Fruit fly (Drosophila melanogaster): Measurements from ENCODE around the gene CG34129.
A peak's percentile ranks its signal among the peaks of the same experiment; 100 is the strongest.

The CG34129 gene

dm6 chr3R:26172040-26172439, 19.0 kb downstream of the CG34129 start (continued):
- TF ChIP-seq CG10431 (GFP tag; optimal IDR thresholded peaks at IDR 0.05) (no peak), CG14667 (GFP tag; IDR thresholded peaks at IDR 0.05) (peak; percentile 40; the same call in 1 of the 2 replicates), lilli (GFP tag; optimal IDR thresholded peaks at IDR 0.05) (peak; percentile 56), CHES-1-like (GFP tag; optimal IDR thresholded peaks at IDR 0.05) (no peak), onecut (GFP tag; IDR thresholded peaks at IDR 0.05) (no peak; the same call in 1 of the 2 replicates), CG11723 (GFP tag; optimal IDR thresholded peaks at IDR 0.05) (peak; percentile 13), CG11695 (GFP tag; IDR thresholded peaks at IDR 0.05) (no peak), slou (GFP tag; optimal IDR thresholded peaks at IDR 0.05) (peak; percentile 39), dpn (GFP tag; optimal IDR thresholded peaks at IDR 0.05) (peak in 1 of 2 experiments; percentile 61), CG17802 (tag; optimal IDR thresholded peaks at IDR 0.05) (peak; percentile 4), CG14860 (GFP tag; IDR thresholded peaks at IDR 0.05; ENCODE audit: partially characterized antibody) (no peak), CG6813 (GFP tag; optimal IDR thresholded peaks at IDR 0.05) (peak; percentile 43), CG4424 (GFP tag; optimal IDR thresholded peaks at IDR 0.05) (peak; percentile 43), Sin3A (optimal IDR thresholded peaks at IDR 0.05) (no peak), Oli (tag; optimal IDR thresholded peaks at IDR 0.05) (peak; percentile 33), CG6272 (GFP tag; IDR thresholded peaks at IDR 0.05) (peak; percentile 55), pnt (GFP tag; optimal IDR thresholded peaks at IDR 0.05) (no peak), Ets65A (GFP tag) (peak; percentile 92), Six4 (GFP tag; optimal IDR thresholded peaks at IDR 0.05) (no peak), CG15269 (tag; optimal IDR thresholded peaks at IDR 0.05) (peak; percentile 54), CG13296 (GFP tag; optimal IDR thresholded peaks at IDR 0.05) (peak; percentile 63), CG3163 (GFP tag; optimal IDR thresholded peaks at IDR 0.05) (no peak), cwo (GFP tag; optimal IDR thresholded peaks at IDR 0.05) (peak; percentile 69), ftz-f1 (GFP tag; optimal IDR thresholded peaks at IDR 0.05) (no peak), CG31224 (GFP tag; IDR thresholded peaks at IDR 0.05) (no peak), CG14014 (GFP tag; IDR thresholded peaks at IDR 0.05) (0 out of 2 replicates have a peak, but pooled peaks have one; percentile 49), caup (GFP tag; optimal IDR thresholded peaks at IDR 0.05; ENCODE audit: severe bottlenecking) (peak; percentile 73), ara (GFP tag; IDR thresholded peaks at IDR 0.05) (0 out of 2 replicates have a peak, but pooled peaks have one; percentile 10), ranshi (GFP tag; IDR thresholded peaks at IDR 0.05) (peak; percentile 50; the same call in 1 of the 2 replicates), CG9817 (tag; optimal IDR thresholded peaks at IDR 0.05) (peak; percentile 18), lab (GFP tag; optimal IDR thresholded peaks at IDR 0.05) (peak; percentile 88), CG33557 (GFP tag; optimal IDR thresholded peaks at IDR 0.05) (no peak), CG3407 (GFP tag; optimal IDR thresholded peaks at IDR 0.05) (no peak), bbx (GFP tag; IDR thresholded peaks at IDR 0.05; ENCODE audit: partially characterized antibody) (no peak), CG15011 (GFP tag; optimal IDR thresholded peaks at IDR 0.05) (peak; percentile 3), sna (GFP tag; IDR thresholded peaks at IDR 0.05; ENCODE audit: partially characterized antibody) (no peak), eyg (GFP tag; optimal IDR thresholded peaks at IDR 0.05) (no peak), twi (tag; optimal IDR thresholded peaks at IDR 0.05) (no peak), Xrp1 (GFP tag; IDR thresholded peaks at IDR 0.05) (peak; percentile 70; the same call in 1 of the 2 replicates), Myb (GFP tag; optimal IDR thresholded peaks at IDR 0.05) (peak; percentile 27), CG10209 (GFP tag; optimal IDR thresholded peaks at IDR 0.05) (peak; percentile 1), CG8944 (GFP tag; optimal IDR thresholded peaks at IDR 0.05) (peak; percentile 6), prd (optimal IDR thresholded peaks at IDR 0.05) (no peak), prd (GFP tag; IDR thresholded peaks at IDR 0.05) (peak; percentile 56; the same call in 1 of the 3 replicates), CG30020 (tag; optimal IDR thresholded peaks at IDR 0.05) (no peak), hkb (optimal IDR thresholded peaks at IDR 0.05) (no peak), hkb (GFP tag; IDR thresholded peaks at IDR 0.05) (peak; percentile 84), schlank (tag; optimal IDR thresholded peaks at IDR 0.05) (no peak), Elba2 (GFP tag; optimal IDR thresholded peaks at IDR 0.05) (no peak), Lpt (GFP tag; optimal IDR thresholded peaks at IDR 0.05) (no peak), zen2 (GFP tag; IDR thresholded peaks at IDR 0.05; ENCODE audit: partially characterized antibody) (no peak), danr (GFP tag; IDR thresholded peaks at IDR 0.05) (no peak)

All from whole organism, embryonic.